Worm (Caenorhabditis elegans) whole organism, L3 larva: Measurements from ENCODE around the gene aakg-5.
A peak's percentile ranks its signal among the peaks of the same experiment; 100 is the strongest.

Experiments
- R02D3.7 ChIP-seq: fragments of 150-350 bp; optimal IDR thresholded peaks from 2 replicates; lab custom pipeline; 2014; ENCODE audit warnings: missing biosample characterization, missing genetic modification characterization
- ama-1 ChIP-seq: fragments of 150-350 bp; optimal IDR thresholded peaks from 2 replicates; lab custom pipeline; 2018
- ceh-16 ChIP-seq: sonication (generic microtip); optimal IDR thresholded peaks from 2 replicates; lab custom pipeline; 2017; ENCODE audit warnings: missing biosample characterization, missing genetic modification characterization
- ceh-28 ChIP-seq: fragments of 150-350 bp; optimal IDR thresholded peaks from 2 replicates; lab custom pipeline; 2014; ENCODE audit warnings: missing biosample characterization, missing genetic modification reagents, missing genetic modification characterization
- ceh-9 ChIP-seq: sonication (generic microtip); optimal IDR thresholded peaks from 2 replicates; lab custom pipeline; 2018; ENCODE audit warnings: missing biosample characterization, missing genetic modification characterization
- egl-27 ChIP-seq: sonication (generic microtip); optimal IDR thresholded peaks from 4 replicates; lab custom pipeline; 2017; ENCODE audit warnings: missing biosample characterization, missing genetic modification reagents, missing genetic modification characterization
- egl-5 ChIP-seq: fragments of 150-350 bp; optimal IDR thresholded peaks from 2 replicates; lab custom pipeline; 2017; ENCODE audit warnings: missing biosample characterization, missing genetic modification reagents, missing genetic modification characterization, inconsistent platforms
- elt-1 ChIP-seq: fragments of 150-350 bp; optimal IDR thresholded peaks from 2 replicates; lab custom pipeline; 2014; ENCODE audit warnings: missing biosample characterization, missing genetic modification characterization
- elt-2 ChIP-seq: sonication (generic microtip); optimal IDR thresholded peaks from 2 replicates; lab custom pipeline; 2016; ENCODE audit warnings: missing genetic modification reagents, mild to moderate bottlenecking, missing genetic modification characterization, missing compliant biosample characterization
- eor-1 ChIP-seq, 2 experiments: fragments of 150-350 bp; optimal IDR thresholded peaks; 2 replicates each; lab custom pipeline; 2014 to 2018; ENCODE audit warnings: missing biosample characterization in 2 of 2, missing genetic modification characterization in 2 of 2
- fkh-10 ChIP-seq: sonication (generic microtip); optimal IDR thresholded peaks from 2 replicates; lab custom pipeline; 2017; ENCODE audit warnings: missing biosample characterization, missing genetic modification reagents, missing genetic modification characterization
- fkh-2 ChIP-seq: fragments of 150-350 bp; optimal IDR thresholded peaks from 2 replicates; lab custom pipeline; 2014; ENCODE audit warnings: missing biosample characterization, missing genetic modification reagents, missing genetic modification characterization
- fos-1 ChIP-seq: fragments of 150-350 bp; optimal IDR thresholded peaks from 2 replicates; lab custom pipeline; 2014; ENCODE audit warnings: missing biosample characterization, missing genetic modification characterization
- hmg-11 ChIP-seq: sonication (generic microtip); optimal IDR thresholded peaks from 2 replicates; lab custom pipeline; 2016; ENCODE audit warnings: missing genetic modification characterization, missing compliant biosample characterization
- jun-1 ChIP-seq: fragments of 150-350 bp; optimal IDR thresholded peaks from 2 replicates; lab custom pipeline; 2014; ENCODE audit warnings: missing biosample characterization, missing genetic modification reagents, missing genetic modification characterization
- lin-15B ChIP-seq: fragments of 150-350 bp; optimal IDR thresholded peaks from 2 replicates; lab custom pipeline; 2014; ENCODE audit warnings: missing biosample characterization, missing genetic modification characterization
- mml-1 ChIP-seq: fragments of 150-350 bp; sonication (generic microtip); optimal IDR thresholded peaks from 3 replicates; lab custom pipeline; 2014; ENCODE audit warnings: missing biosample characterization, missing genetic modification characterization
- nfya-1 ChIP-seq: sonication (generic microtip); optimal IDR thresholded peaks from 2 replicates; lab custom pipeline; 2017; ENCODE audit warnings: missing genetic modification characterization, mild to moderate bottlenecking, missing compliant biosample characterization, antibody characterized with exemption, moderate library complexity; ENCODE audit not compliant: insufficient read depth
- nhr-12 ChIP-seq: fragments of 150-350 bp; optimal IDR thresholded peaks from 2 replicates; lab custom pipeline; 2014; ENCODE audit warnings: missing biosample characterization, missing genetic modification characterization
- nhr-23 ChIP-seq: fragments of 150-350 bp; optimal IDR thresholded peaks from 2 replicates; lab custom pipeline; 2014; ENCODE audit warnings: missing biosample characterization, missing genetic modification reagents, missing genetic modification characterization
- nhr-43 ChIP-seq: sonication (generic microtip); optimal IDR thresholded peaks from 2 replicates; lab custom pipeline; 2016; ENCODE audit warnings: mild to moderate bottlenecking, missing genetic modification characterization, missing compliant biosample characterization; ENCODE audit not compliant: poor library complexity, severe bottlenecking
- nhr-77 ChIP-seq: fragments of 150-350 bp; optimal IDR thresholded peaks from 2 replicates; lab custom pipeline; 2014; ENCODE audit warnings: missing biosample characterization, missing genetic modification characterization
- pha-4 ChIP-seq: fragments of 150-350 bp; optimal IDR thresholded peaks from 2 replicates; lab custom pipeline; 2014; ENCODE audit warnings: missing biosample characterization, missing genetic modification reagents, missing genetic modification characterization
- pqm-1 ChIP-seq: fragments of 150-350 bp; optimal IDR thresholded peaks from 2 replicates; lab custom pipeline; 2017; ENCODE audit warnings: missing biosample characterization, missing genetic modification characterization, inconsistent platforms
- sea-2 ChIP-seq: fragments of 150-350 bp; sonication (generic microtip); optimal IDR thresholded peaks from 4 replicates; lab custom pipeline; 2014; ENCODE audit warnings: missing biosample characterization, missing genetic modification reagents, missing genetic modification characterization
- snpc-4 ChIP-seq: fragments of 150-350 bp; optimal IDR thresholded peaks from 2 replicates; lab custom pipeline; 2014; ENCODE audit warnings: missing biosample characterization, missing genetic modification characterization
- tbx-2 ChIP-seq: sonication (generic microtip); optimal IDR thresholded peaks from 2 replicates; lab custom pipeline; 2016; ENCODE audit warnings: mild to moderate bottlenecking, missing genetic modification characterization, missing compliant biosample characterization
- unc-39 ChIP-seq: sonication (generic microtip); optimal IDR thresholded peaks from 4 replicates; lab custom pipeline; 2017; ENCODE audit warnings: missing biosample characterization, missing genetic modification characterization
- unc-62 ChIP-seq: fragments of 150-350 bp; sonication (generic microtip); optimal IDR thresholded peaks from 4 replicates; lab custom pipeline; 2014; ENCODE audit warnings: missing biosample characterization, missing genetic modification reagents, missing genetic modification characterization
- ztf-11 ChIP-seq: fragments of 150-350 bp; optimal IDR thresholded peaks from 2 replicates; lab custom pipeline; 2014; ENCODE audit warnings: missing biosample characterization, missing genetic modification characterization
- ztf-4 ChIP-seq: fragments of 150-350 bp; optimal IDR thresholded peaks from 2 replicates; lab custom pipeline; 2014; ENCODE audit warnings: missing biosample characterization, missing genetic modification characterization

Gene aakg-5

DNA sequence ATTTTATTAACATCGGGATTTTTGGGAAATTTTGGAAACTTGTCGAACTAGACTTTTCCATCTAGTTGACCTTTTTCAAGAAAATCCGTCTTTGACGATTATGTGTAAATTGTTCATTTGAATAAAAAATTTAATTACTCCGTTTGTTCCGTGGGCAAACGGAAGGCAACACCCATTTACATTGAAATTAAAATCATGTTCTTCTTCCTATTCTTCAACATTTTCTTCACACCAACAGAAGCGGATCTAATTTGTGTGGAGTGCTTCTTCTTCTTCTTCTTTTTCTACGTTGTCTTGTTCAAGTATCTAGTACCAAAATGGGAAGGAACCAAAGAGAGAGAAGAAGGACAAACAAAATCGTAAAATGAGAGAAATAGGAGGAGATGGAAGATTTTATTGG, 7.5 kb upstream of the aakg-5 start:
- TF ChIP-seq nhr-43 (tag; lab: Kevin White, UChicago): no peak
- no peak for TF ChIP-seq egl-5

- TF ChIP-seq hmg-11: no peak
- no peak for TF ChIP-seq egl-27
- no peak for TF ChIP-seq fkh-10 (GFP tag; lab: Kevin White, UChicago)
- TF ChIP-seq, all 47 proteins: peak for 0
Measured at ce11 chrII:9981760-9982159, 6.8 kb upstream of the aakg-5 start, which contains the start of gene sdz-38. sdz-38 (minus strand) TSS chrII:9981860.

- no peak for TF ChIP-seq ztf-11
- no peak for TF ChIP-seq unc-62
- no peak for TF ChIP-seq jun-1
Measured at ce11 chrII:9980077-9980631, 5.2 kb upstream of the aakg-5 start, which contains the start of gene ZK892.6. ZK892.6 (minus strand) TSS chrII:9980127.

DNA sequence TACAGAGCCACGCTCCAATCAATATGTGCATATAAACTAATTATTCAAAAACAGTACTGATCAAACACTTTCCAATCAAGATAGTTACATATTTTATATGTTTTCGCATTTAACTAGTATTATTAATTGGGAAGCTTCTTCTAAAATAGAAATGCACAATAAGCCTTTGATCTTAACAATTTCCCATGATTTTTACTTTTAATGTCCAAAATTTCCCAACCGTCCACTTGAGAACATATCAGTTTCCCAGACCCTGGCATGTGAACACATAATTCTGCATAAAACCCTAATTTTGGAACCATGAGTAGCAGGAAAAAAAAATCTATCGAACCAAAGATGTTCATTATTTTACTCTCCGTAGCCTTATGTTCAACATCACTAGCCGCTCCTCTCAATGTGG, 1.5 kb upstream of the aakg-5 start, which contains the start of gene R53.8:
R53.8 (plus strand) TSS at position 301 of the 400 bp plus-strand sequence.
- TF ChIP-seq fkh-2 (tag; lab: Kevin White, UChicago): no peak
- no peak for TF ChIP-seq nhr-23 (tag; lab: Kevin White, UChicago)
- TF ChIP-seq sea-2 (GFP tag; lab: Kevin White, UChicago): no peak
- TF ChIP-seq R02D3.7 (tag; lab: Kevin White, UChicago): no peak
- TF ChIP-seq pqm-1: no peak

ce11 chrII:9974210-9974609, 715 bp downstream of the aakg-5 start:
- TF ChIP-seq pha-4 (tag; lab: Kevin White, UChicago): peak; percentile 43
- TF ChIP-seq tbx-2 (tag; lab: Kevin White, UChicago): no peak
- peak; percentile 80 for TF ChIP-seq elt-1
- no peak for TF ChIP-seq ama-1
- peak; percentile 48 for TF ChIP-seq ceh-28 (tag; lab: Kevin White, UChicago)
- TF ChIP-seq unc-62: no peak
- TF ChIP-seq snpc-4 (tag; lab: Kevin White, UChicago): no peak
- no peak for TF ChIP-seq ceh-9 (tag; lab: Kevin White, UChicago)
- no peak for TF ChIP-seq hmg-11
- TF ChIP-seq unc-39 (tag; lab: Kevin White, UChicago): no peak
- peak; percentile 82 for TF ChIP-seq pqm-1
- no peak for TF ChIP-seq ztf-4 (tag; lab: Kevin White, UChicago)
- peak; percentile 89 for TF ChIP-seq elt-2 (tag; lab: Kevin White, UChicago)

DNA sequence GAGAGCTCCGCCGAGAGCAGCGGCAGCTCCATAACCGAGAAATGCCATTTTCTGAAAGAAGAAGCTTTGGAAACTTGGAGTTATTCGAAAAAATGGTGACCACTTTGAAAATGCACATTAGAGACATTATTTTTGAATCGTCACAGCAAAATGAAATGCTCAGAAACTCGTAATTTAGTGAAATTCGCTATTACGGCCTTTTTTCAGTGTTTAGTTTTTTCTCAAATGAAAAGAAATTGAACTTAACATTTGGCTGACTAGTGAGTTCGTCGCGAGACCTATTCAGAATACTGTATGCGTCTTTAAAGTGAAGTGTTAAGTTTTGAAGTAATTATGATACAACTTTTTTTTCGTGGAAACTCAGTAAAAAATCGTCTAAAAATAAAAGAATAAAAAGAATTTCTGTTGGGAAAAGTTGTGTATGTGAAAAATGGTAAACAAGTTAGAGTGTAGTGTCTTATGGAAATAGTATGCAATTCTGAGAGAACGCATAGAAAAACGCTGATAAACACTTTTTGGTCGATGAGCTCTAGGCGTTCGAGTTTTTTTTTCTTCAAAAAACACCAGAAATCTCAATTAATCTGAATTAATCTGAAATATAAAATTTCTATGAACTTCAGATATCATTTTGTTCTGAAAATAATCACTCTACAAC, 4.4 kb downstream of the aakg-5 start, which contains the start of gene R53.5:
R53.5 (minus strand) TSS at position 51 of the 655 bp plus-strand sequence.
- no peak for TF ChIP-seq nhr-77 (tag; lab: Kevin White, UChicago)
- no peak for TF ChIP-seq mml-1 (tag; lab: Kevin White, UChicago)
- no peak for TF ChIP-seq unc-39 (tag; lab: Kevin White, UChicago)
- TF ChIP-seq elt-2 (tag; lab: Kevin White, UChicago): peak; percentile 27
- no peak for TF ChIP-seq nhr-43 (tag; lab: Kevin White, UChicago)
- no peak for TF ChIP-seq ceh-28 (tag; lab: Kevin White, UChicago)
- no peak for TF ChIP-seq lin-15B (tag; lab: Kevin White, UChicago)
- TF ChIP-seq nfya-1 (tag; lab: Kevin White, UChicago): no peak
- TF ChIP-seq fos-1: no peak
- no peak for TF ChIP-seq ceh-16 (tag; lab: Kevin White, UChicago)
- no peak for TF ChIP-seq sea-2 (GFP tag; lab: Kevin White, UChicago)
- TF ChIP-seq pqm-1: peak; percentile 61
- peak; percentile 83 for TF ChIP-seq pha-4 (tag; lab: Kevin White, UChicago)
- TF ChIP-seq egl-5: no peak
- TF ChIP-seq eor-1 (tag; optimal IDR thresholded peaks at IDR 0.05; lab: Kevin White, UChicago): no peak
- no peak for TF ChIP-seq fkh-10 (GFP tag; lab: Kevin White, UChicago)
- TF ChIP-seq nhr-12 (tag; lab: Kevin White, UChicago): no peak
- no peak for TF ChIP-seq ceh-9 (tag; lab: Kevin White, UChicago)
